Fruit fly (Drosophila melanogaster) whole organism, embryonic: ENCODE data around the gene E2f1.
A peak's percentile ranks its signal among the peaks of the same experiment; 100 is the strongest.

Experiments
- ATbp ChIP-seq: fragments of 200-800 bp; sonication (Bioruptor generic); optimal IDR thresholded peaks from 2 replicates; lab custom pipeline; 2017; ENCODE audit warnings: missing biosample characterization, mild to moderate bottlenecking, missing genetic modification characterization, missing genetic modification reagents
- B-H2 ChIP-seq: fragments of 200-800 bp; sonication (Bioruptor generic); optimal IDR thresholded peaks from 2 replicates; lab custom pipeline; 2018; ENCODE audit warnings: missing biosample characterization, mild to moderate bottlenecking, missing genetic modification characterization
- CG1024 ChIP-seq: fragments of 200-800 bp; sonication (Bioruptor generic); IDR thresholded peaks from 2 replicates; pipeline ENCODE4 v1.3.6; 2022; ENCODE audit warnings: missing biosample characterization, missing genetic modification characterization
- CG11456 ChIP-seq: fragments of 200-800 bp; sonication (Bioruptor generic); IDR thresholded peaks from 3 replicates; pipeline ENCODE4 v1.3.6; 2022; ENCODE audit warnings: missing biosample characterization, missing genetic modification characterization
- CG12769 ChIP-seq: fragments of 200-800 bp; sonication (Bioruptor generic); optimal IDR thresholded peaks from 2 replicates; lab custom pipeline; 2019; ENCODE audit warnings: missing biosample characterization, mild to moderate bottlenecking, missing genetic modification characterization, moderate library complexity
- CG13296 ChIP-seq: fragments of 200-800 bp; sonication (Bioruptor generic); optimal IDR thresholded peaks from 3 replicates; lab custom pipeline; 2018; ENCODE audit warnings: missing biosample characterization, mild to moderate bottlenecking, missing genetic modification characterization
- CG13424 ChIP-seq: fragments of 200-800 bp; sonication (Bioruptor generic); optimal IDR thresholded peaks from 2 replicates; lab custom pipeline; 2019; ENCODE audit warnings: missing biosample characterization, mild to moderate bottlenecking, missing genetic modification characterization, moderate library complexity
- CG14441 ChIP-seq: fragments of 200-800 bp; sonication (Bioruptor generic); IDR thresholded peaks from 2 replicates; pipeline ENCODE4 v1.3.6; 2022; ENCODE audit warnings: missing biosample characterization, missing genetic modification characterization
- CG18262 ChIP-seq: fragments of 200-800 bp; optimal IDR thresholded peaks from 3 replicates; lab custom pipeline; 2019; ENCODE audit warnings: missing biosample characterization, mild to moderate bottlenecking, missing genetic modification characterization, moderate library complexity
- CG18599 ChIP-seq: fragments of 200-800 bp; sonication (Bioruptor generic); optimal IDR thresholded peaks from 3 replicates; lab custom pipeline; 2017; ENCODE audit warnings: missing biosample characterization, missing genetic modification characterization, mild to moderate bottlenecking, moderate library complexity, missing genetic modification reagents
- CG2116 ChIP-seq: fragments of 200-800 bp; sonication (Bioruptor generic); optimal IDR thresholded peaks from 3 replicates; lab custom pipeline; 2018; ENCODE audit warnings: missing biosample characterization, mild to moderate bottlenecking, missing genetic modification characterization
- CG2875 ChIP-seq: fragments of 200-800 bp; sonication (Bioruptor generic); optimal IDR thresholded peaks from 2 replicates; lab custom pipeline; 2017; ENCODE audit warnings: missing biosample characterization, mild to moderate bottlenecking, missing genetic modification characterization, missing genetic modification reagents
- CG2889 ChIP-seq: fragments of 200-800 bp; sonication (Bioruptor generic); IDR thresholded peaks from 3 replicates; pipeline ENCODE4 v1.3.6; 2022; ENCODE audit warnings: missing biosample characterization, missing genetic modification characterization
- CG30020 ChIP-seq: fragments of 200-800 bp; optimal IDR thresholded peaks from 2 replicates; lab custom pipeline; 2019; ENCODE audit warnings: missing biosample characterization, mild to moderate bottlenecking, missing genetic modification characterization, moderate library complexity
- CG32772 ChIP-seq: fragments of 200-800 bp; sonication (Bioruptor generic); IDR thresholded peaks from 2 replicates; pipeline ENCODE4 v1.3.6; 2022; ENCODE audit warnings: missing biosample characterization, missing genetic modification characterization
- CG33557 ChIP-seq: fragments of 200-800 bp; sonication (Bioruptor generic); optimal IDR thresholded peaks from 2 replicates; lab custom pipeline; 2019; ENCODE audit warnings: missing biosample characterization, mild to moderate bottlenecking, missing genetic modification characterization, moderate library complexity
- CG3726 ChIP-seq: fragments of 200-800 bp; sonication (Bioruptor generic); IDR thresholded peaks from 3 replicates; pipeline ENCODE4, ENCODE4 v1.3.6; 2022; ENCODE audit warnings: missing biosample characterization, missing genetic modification characterization
- CG5180 ChIP-seq: fragments of 200-800 bp; sonication (Bioruptor generic); optimal IDR thresholded peaks from 3 replicates; lab custom pipeline; 2017; ENCODE audit warnings: missing biosample characterization, missing genetic modification characterization, mild to moderate bottlenecking, moderate library complexity, missing genetic modification reagents
- CG5953 ChIP-seq: fragments of 200-800 bp; sonication (Bioruptor generic); IDR thresholded peaks from 2 replicates; pipeline ENCODE4 v1.3.6; 2022; ENCODE audit warnings: missing biosample characterization, missing genetic modification characterization
- CG6683 ChIP-seq: fragments of 200-800 bp; sonication (Bioruptor generic); optimal IDR thresholded peaks from 2 replicates; lab custom pipeline; 2017; ENCODE audit warnings: missing biosample characterization, mild to moderate bottlenecking, missing genetic modification characterization, missing genetic modification reagents
- CG7556 ChIP-seq: fragments of 200-800 bp; sonication (Bioruptor generic); optimal IDR thresholded peaks from 2 replicates; lab custom pipeline; 2017; ENCODE audit warnings: missing biosample characterization, mild to moderate bottlenecking, missing genetic modification characterization
- Drgx ChIP-seq: fragments of 200-800 bp; sonication (Bioruptor generic); IDR thresholded peaks from 2 replicates; pipeline ENCODE4 v1.3.6; 2022; ENCODE audit warnings: missing biosample characterization, missing genetic modification characterization
- E2f1 ChIP-seq: fragments of 200-800 bp; sonication (Bioruptor generic); IDR thresholded peaks from 2 replicates; pipeline ENCODE4 v1.3.6; 2022; ENCODE audit warnings: missing biosample characterization, missing genetic modification characterization
- HHEX ChIP-seq: fragments of 200-800 bp; sonication (Bioruptor generic); optimal IDR thresholded peaks from 3 replicates; lab custom pipeline; 2017; ENCODE audit warnings: missing biosample characterization, mild to moderate bottlenecking, missing genetic modification characterization, missing genetic modification reagents
- NC2β ChIP-seq: fragments of 200-800 bp; sonication (Bioruptor generic); optimal IDR thresholded peaks from 2 replicates; lab custom pipeline; 2016; ENCODE audit warnings: missing biosample characterization, missing genetic modification characterization
- Nf-YC ChIP-seq: fragments of 200-800 bp; optimal IDR thresholded peaks from 3 replicates; lab custom pipeline; 2019; ENCODE audit warnings: missing biosample characterization, mild to moderate bottlenecking, missing genetic modification characterization, moderate library complexity
- YL-1 ChIP-seq: fragments of 200-800 bp; sonication (Bioruptor generic); optimal IDR thresholded peaks from 3 replicates; lab custom pipeline; 2017; ENCODE audit warnings: missing biosample characterization, mild to moderate bottlenecking, missing genetic modification characterization
- abd-A ChIP-seq: fragments of 200-800 bp; sonication (Bioruptor generic); optimal IDR thresholded peaks from 3 replicates; lab custom pipeline; 2019; ENCODE audit warnings: missing biosample characterization, mild to moderate bottlenecking, missing genetic modification characterization, moderate library complexity
- ap ChIP-seq: fragments of 200-800 bp; sonication (Bioruptor generic); IDR thresholded peaks from 2 replicates; pipeline ENCODE4 v1.3.6; 2022; ENCODE audit warnings: missing biosample characterization, missing genetic modification characterization
- az2 ChIP-seq: fragments of 200-800 bp; sonication (Bioruptor generic); optimal IDR thresholded peaks from 3 replicates; lab custom pipeline; 2016; ENCODE audit warnings: missing biosample characterization, missing genetic modification characterization
- bbx ChIP-seq: fragments of 200-800 bp; sonication (Bioruptor generic); IDR thresholded peaks from 2 replicates; pipeline ENCODE4 v1.3.6; 2022; ENCODE audit warnings: missing biosample characterization, missing genetic modification characterization; ENCODE audit not compliant: partially characterized antibody
- bsh ChIP-seq, 2 experiments: fragments of 200-800 bp; sonication (Bioruptor generic); optimal IDR thresholded peaks; 2 replicates each; lab custom pipeline; 2017 to 2018; ENCODE audit warnings: mild to moderate bottlenecking in 2 of 2, missing biosample characterization in 2 of 2, missing genetic modification characterization in 2 of 2, moderate library complexity in 1 of 2
- cad ChIP-seq: fragments of >200 bp; optimal IDR thresholded peaks from 2 replicates; lab custom pipeline; 2017; ENCODE audit warnings: missing biosample characterization, missing genetic modification characterization
- fru ChIP-seq: fragments of >200 bp; optimal IDR thresholded peaks from 2 replicates; lab custom pipeline; 2017
- gem ChIP-seq: fragments of 200-800 bp; sonication (Bioruptor generic); optimal IDR thresholded peaks from 2 replicates; lab custom pipeline; 2019; ENCODE audit warnings: missing biosample characterization, mild to moderate bottlenecking, missing genetic modification characterization, moderate library complexity
- grau ChIP-seq: fragments of 200-800 bp; optimal IDR thresholded peaks from 3 replicates; lab custom pipeline; 2019; ENCODE audit warnings: missing biosample characterization, mild to moderate bottlenecking, missing genetic modification characterization, moderate library complexity
- gro ChIP-seq: fragments of 200-800 bp; sonication (Bioruptor generic); optimal IDR thresholded peaks from 2 replicates; lab custom pipeline; 2016; ENCODE audit warnings: missing biosample characterization, missing genetic modification characterization
- org-1 ChIP-seq: fragments of 200-800 bp; sonication (Bioruptor generic); optimal IDR thresholded peaks from 2 replicates; lab custom pipeline; 2017; ENCODE audit warnings: missing biosample characterization, missing genetic modification characterization
- pan ChIP-seq, 4 experiments: fragments of >200 bp in 3 of 4; fragments of 200-800 bp in 1 of 4; sonication (Bioruptor generic) in 1 of 4; optimal IDR thresholded peaks in 3 of 4; IDR thresholded peaks in 1 of 4; 2 replicates each; pipeline versions ENCODE4 v1.3.6 to Lab custom; 2017 to 2022; ENCODE audit warnings: missing biosample characterization in 2 of 4, missing genetic modification characterization in 2 of 4, mixed read lengths in 1 of 4
- pfk ChIP-seq: fragments of 200-800 bp; sonication (Bioruptor generic); optimal IDR thresholded peaks from 2 replicates; lab custom pipeline; 2018; ENCODE audit warnings: missing biosample characterization, mild to moderate bottlenecking, missing genetic modification characterization, moderate library complexity
- prd ChIP-seq, 3 experiments: fragments of >200 bp in 2 of 3; fragments of 200-800 bp in 1 of 3; sonication (Bioruptor generic) in 1 of 3; optimal IDR thresholded peaks in 2 of 3; IDR thresholded peaks in 1 of 3; 2 replicates in 2 of 3; 3 replicates in 1 of 3; pipeline versions ENCODE4 v1.3.6 to Lab custom; 2017 to 2022; ENCODE audit warnings: missing biosample characterization in 1 of 3, missing genetic modification characterization in 1 of 3
- psq ChIP-seq: fragments of 200-800 bp; sonication (Bioruptor generic); optimal IDR thresholded peaks from 2 replicates; lab custom pipeline; 2017; ENCODE audit warnings: missing biosample characterization, missing genetic modification characterization
- row ChIP-seq: fragments of 200-800 bp; sonication (Bioruptor generic); IDR thresholded peaks from 3 replicates; pipeline ENCODE4 v1.3.6; 2022; ENCODE audit warnings: missing biosample characterization, missing genetic modification characterization
- stwl ChIP-seq: fragments of 200-800 bp; sonication (Bioruptor generic); optimal IDR thresholded peaks from 3 replicates; lab custom pipeline; 2018; ENCODE audit warnings: missing biosample characterization, mild to moderate bottlenecking, missing genetic modification characterization, moderate library complexity
- sug ChIP-seq: fragments of 200-800 bp; optimal IDR thresholded peaks from 2 replicates; lab custom pipeline; 2019; ENCODE audit warnings: missing biosample characterization, mild to moderate bottlenecking, missing genetic modification characterization, moderate library complexity
- trem ChIP-seq: fragments of 200-800 bp; optimal IDR thresholded peaks from 3 replicates; lab custom pipeline; 2019; ENCODE audit warnings: missing biosample characterization, mild to moderate bottlenecking, missing genetic modification characterization, moderate library complexity
- vvl ChIP-seq: fragments of 200-800 bp; sonication (Bioruptor generic); IDR thresholded peaks from 2 replicates; pipeline ENCODE4 v1.3.6; 2022; ENCODE audit warnings: missing biosample characterization, missing genetic modification characterization

Gene E2f1

dm6 chr3R:21629373-21630145 lies 31.1 kb downstream of the E2f1 start:
- TF ChIP-seq E2f1 (GFP tag; lab: Robert Waterston, UW), result 0 out of 2 replicates have a peak, but pooled peaks have one; percentile 24
- no peak for TF ChIP-seq CG33557 (GFP tag; lab: Kevin White, UChicago)
- peak; percentile 95 for TF ChIP-seq sug
- TF ChIP-seq ap, result 0 out of 2 replicates have a peak, but pooled peaks have one; percentile 11
- no peak for TF ChIP-seq CG3726 (GFP tag; lab: Robert Waterston, UW)
- peak; percentile 0 for TF ChIP-seq CG13424
- TF ChIP-seq cad (GFP tag; lab: Kevin White, UChicago), result no peak
- 0 out of 3 replicates have a peak, but pooled peaks have one; percentile 35 for TF ChIP-seq CG11456
- no peak for TF ChIP-seq CG1024 (GFP tag; lab: Robert Waterston, UW)
- TF ChIP-seq CG5180 (GFP tag; lab: Kevin White, UChicago), result peak; percentile 29
- TF ChIP-seq CG30020 (tag; lab: Kevin White, UChicago), result no peak
- no peak for TF ChIP-seq az2 (GFP tag; lab: Kevin White, UChicago)
- TF ChIP-seq YL-1 (GFP tag; lab: Kevin White, UChicago), result peak; percentile 20
- 0 out of 2 replicates have a peak, but pooled peaks have one; percentile 21 for TF ChIP-seq CG5953 (GFP tag; lab: Robert Waterston, UW)
- TF ChIP-seq org-1, result no peak
- peak; percentile 12 for TF ChIP-seq CG7556 (GFP tag; lab: Kevin White, UChicago)
- peak; percentile 6 for TF ChIP-seq pfk (GFP tag; lab: Kevin White, UChicago)
- peak; percentile 48 for TF ChIP-seq CG18599 (GFP tag; lab: Kevin White, UChicago)
- peak; percentile 46 for TF ChIP-seq vvl (GFP tag; lab: Robert Waterston, UW)
- TF ChIP-seq Drgx (GFP tag; lab: Robert Waterston, UW), result 0 out of 2 replicates have a peak, but pooled peaks have one; percentile 7
- no peak for TF ChIP-seq stwl (tag; lab: Kevin White, UChicago)
- no peak for TF ChIP-seq gem
- TF ChIP-seq bsh (GFP tag; optimal IDR thresholded peaks at IDR 0.05; lab: Kevin White, UChicago), result peak in 1 of 2 experiments; percentile 14
- peak; percentile 24 for TF ChIP-seq CG13296 (GFP tag; lab: Kevin White, UChicago)
- no peak for TF ChIP-seq CG2889
- peak; percentile 37 for TF ChIP-seq CG2875 (GFP tag; lab: Kevin White, UChicago)
- no peak for TF ChIP-seq CG2116
- TF ChIP-seq CG12769 (tag; lab: Kevin White, UChicago), result peak; percentile 8
- peak; percentile 19 for TF ChIP-seq Nf-YC
- TF ChIP-seq B-H2 (GFP tag; lab: Kevin White, UChicago), result peak; percentile 14
- TF ChIP-seq row (GFP tag; lab: Robert Waterston, UW), result peak; percentile 24; the same call in 1 of the 3 replicates
- peak; percentile 21; the same call in 1 of the 2 replicates for TF ChIP-seq bbx (GFP tag; lab: Robert Waterston, UW)
- peak; percentile 2 for TF ChIP-seq CG18262
- peak; percentile 40; the same call in 1 of the 2 replicates for TF ChIP-seq CG14441 (GFP tag; lab: Robert Waterston, UW)
- TF ChIP-seq grau (tag; lab: Kevin White, UChicago), result peak; percentile 27
- TF ChIP-seq fru (lab: Kevin White, UChicago), result no peak
- no peak for TF ChIP-seq CG32772
- TF ChIP-seq pan (optimal IDR thresholded peaks at IDR 0.05; lab: Kevin White, UChicago), result no peak
- TF ChIP-seq pan (GFP tag; optimal IDR thresholded peaks at IDR 0.05 in 1 of 2, IDR thresholded peaks at IDR 0.05 in 1 of 2), result peak in 1 of 2 experiments; percentile 35
- TF ChIP-seq gro (GFP tag; lab: Kevin White, UChicago), result no peak
- no peak for TF ChIP-seq trem
- TF ChIP-seq ATbp (GFP tag; lab: Kevin White, UChicago), result peak; percentile 69
- TF ChIP-seq psq (GFP tag; lab: Kevin White, UChicago), result peak; percentile 29
- TF ChIP-seq CG6683 (GFP tag; lab: Kevin White, UChicago), result peak; percentile 13
- no peak for TF ChIP-seq prd (optimal IDR thresholded peaks at IDR 0.05; lab: Kevin White, UChicago)
- no peak for TF ChIP-seq prd (GFP tag; IDR thresholded peaks at IDR 0.05; lab: Robert Waterston, UW)
- TF ChIP-seq HHEX (GFP tag; lab: Kevin White, UChicago), result peak; percentile 23
- TF ChIP-seq abd-A (tag; lab: Kevin White, UChicago), result peak; percentile 16
- TF ChIP-seq NC2β (GFP tag; lab: Kevin White, UChicago), result no peak
